Fruit fly (Drosophila melanogaster): Measurements from ENCODE around the gene CG11050.

The CG11050 gene

DNA sequence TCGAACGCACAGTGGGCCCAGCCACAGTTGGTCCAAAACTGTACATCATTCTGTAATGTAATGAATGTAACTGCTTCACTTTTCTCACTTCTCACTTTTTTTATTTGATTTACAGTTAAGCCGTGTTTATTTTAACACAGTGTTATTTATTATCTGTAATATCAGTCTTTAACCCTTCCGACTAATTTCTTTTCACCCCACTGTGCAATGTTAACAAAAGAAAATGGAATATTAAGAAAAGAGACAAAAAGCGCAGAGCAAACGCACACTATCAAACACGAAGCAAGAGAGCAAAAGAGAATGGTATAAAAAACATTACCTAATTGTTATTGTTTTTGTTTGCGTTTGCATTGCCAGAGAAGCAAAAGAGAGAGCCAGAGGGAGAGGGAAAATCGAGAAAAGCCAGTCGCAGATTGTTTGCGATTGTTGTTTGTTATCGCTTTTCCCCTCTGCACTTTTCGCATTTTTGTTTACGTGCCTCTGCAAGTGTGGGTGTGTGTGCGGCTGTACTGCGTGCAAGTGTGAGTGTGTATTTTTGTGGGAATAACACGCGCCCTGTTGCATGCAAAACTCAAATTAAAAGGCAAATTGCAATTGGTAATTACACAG lies 36.4 kb downstream of the CG11050 start (continued):
- TF ChIP-seq Spps (tag; optimal IDR thresholded peaks at IDR 0.05) (peak; percentile 97), CG30403 (GFP tag; optimal IDR thresholded peaks at IDR 0.05) (peak; percentile 99), HLH4C (GFP tag; IDR thresholded peaks at IDR 0.05; ENCODE audit: partially characterized antibody) (peak; percentile 60; the same call in 2 of the 3 replicates), al (GFP tag; IDR thresholded peaks at IDR 0.05) (peak; percentile 92), ab (GFP tag; optimal IDR thresholded peaks at IDR 0.05) (peak; percentile 96), CG2202 (tag; optimal IDR thresholded peaks at IDR 0.05) (peak; percentile 98), gcm2 (GFP tag; optimal IDR thresholded peaks at IDR 0.05) (peak; percentile 97), cato (GFP tag; optimal IDR thresholded peaks at IDR 0.05; ENCODE audit: borderline replicate concordance) (peak; percentile 98), CG2875 (GFP tag; optimal IDR thresholded peaks at IDR 0.05) (peak; percentile 99), CG9727 (GFP tag; optimal IDR thresholded peaks at IDR 0.05) (peak; percentile 98), CG16779 (GFP tag; IDR thresholded peaks at IDR 0.05) (peak; percentile 93), CG14441 (GFP tag; IDR thresholded peaks at IDR 0.05) (peak; percentile 98), nerfin-2 (GFP tag; IDR thresholded peaks at IDR 0.05; ENCODE audit: partially characterized antibody) (peak; percentile 68), slou (GFP tag; optimal IDR thresholded peaks at IDR 0.05) (peak; percentile 93), ewg (GFP tag; optimal IDR thresholded peaks at IDR 0.05) (peak; percentile 97), CG4404 (GFP tag; IDR thresholded peaks at IDR 0.05) (peak; percentile 89), amos (GFP tag; IDR thresholded peaks at IDR 0.05; ENCODE audit: partially characterized antibody) (no peak; the same call in 1 of the 2 replicates), CG34224 (GFP tag; IDR thresholded peaks at IDR 0.05; ENCODE audit: partially characterized antibody) (no peak), usp (GFP tag; optimal IDR thresholded peaks at IDR 0.05) (no peak), CG15601 (tag; optimal IDR thresholded peaks at IDR 0.05) (peak; percentile 97), D (optimal IDR thresholded peaks at IDR 0.05) (no peak), D (GFP tag; optimal IDR thresholded peaks at IDR 0.05) (peak; percentile 99), az2 (GFP tag; optimal IDR thresholded peaks at IDR 0.05) (peak; percentile 99), zf30C (GFP tag; optimal IDR thresholded peaks at IDR 0.05) (no peak), mirr (GFP tag; optimal IDR thresholded peaks at IDR 0.05) (peak; percentile 97), Rfx (GFP tag; IDR thresholded peaks at IDR 0.05) (peak; percentile 97), Ada2b (GFP tag; IDR thresholded peaks at IDR 0.05) (peak; percentile 98), pum (GFP tag; optimal IDR thresholded peaks at IDR 0.05) (peak; percentile 98), pan (optimal IDR thresholded peaks at IDR 0.05) (no peak), pan (GFP tag; optimal IDR thresholded peaks at IDR 0.05 in 1 of 2, IDR thresholded peaks at IDR 0.05 in 1 of 2) (peak in 1 of 2 experiments; percentile 98), CG17568 (GFP tag; optimal IDR thresholded peaks at IDR 0.05) (peak; percentile 99), dysf (GFP tag; IDR thresholded peaks at IDR 0.05) (peak; percentile 98), tup (GFP tag; optimal IDR thresholded peaks at IDR 0.05) (peak; percentile 97), salm (tag; optimal IDR thresholded peaks at IDR 0.05) (peak; percentile 99), CG2120 (GFP tag; optimal IDR thresholded peaks at IDR 0.05) (peak; percentile 98), CG10462 (GFP tag; optimal IDR thresholded peaks at IDR 0.05) (peak; percentile 98), zfh1 (GFP tag; IDR thresholded peaks at IDR 0.05) (peak; percentile 98), sim (GFP tag; IDR thresholded peaks at IDR 0.05) (peak; percentile 97), Bdp1 (GFP tag; optimal IDR thresholded peaks at IDR 0.05) (peak; percentile 95), CG7271 (tag; optimal IDR thresholded peaks at IDR 0.05) (peak; percentile 93), CG12659 (GFP tag; optimal IDR thresholded peaks at IDR 0.05) (peak; percentile 98), HLH54F (GFP tag; optimal IDR thresholded peaks at IDR 0.05) (peak; percentile 97), Dp (GFP tag; optimal IDR thresholded peaks at IDR 0.05) (peak; percentile 35), CG13296 (GFP tag; optimal IDR thresholded peaks at IDR 0.05) (peak; percentile 98), dati (GFP tag; IDR thresholded peaks at IDR 0.05) (peak; percentile 91), CG4424 (GFP tag; optimal IDR thresholded peaks at IDR 0.05) (peak; percentile 99), ac (GFP tag; optimal IDR thresholded peaks at IDR 0.05) (peak; percentile 98), en (GFP tag; optimal IDR thresholded peaks at IDR 0.05) (peak; percentile 98), phol (tag; optimal IDR thresholded peaks at IDR 0.05) (peak; percentile 98), Hmx (GFP tag; optimal IDR thresholded peaks at IDR 0.05) (no peak)

Measured in whole organism, embryonic.